Worm (Caenorhabditis elegans): Measurements from ENCODE around the gene srd-8.

Gene srd-8

ce11 chrIV:5645514-5646052 lies at the start of gene srd-8, which contains the start of gene B0547.2:
Gene srd-8, minus strand, starts transcription at chrIV:5645614.
Gene B0547.2, plus strand, starts transcription at chrIV:5646002.
- TF ChIP-seq R02D3.7 (tag; optimal IDR thresholded peaks at IDR 0.05), result no peak
- TF ChIP-seq nhr-48 (tag; optimal IDR thresholded peaks at IDR 0.05), result no peak
- no peak for TF ChIP-seq sdz-12 (GFP tag; optimal IDR thresholded peaks at IDR 0.05)
- no peak for TF ChIP-seq nhr-11 (tag; optimal IDR thresholded peaks at IDR 0.05)
- TF ChIP-seq hmg-1.1 (GFP tag; IDR thresholded peaks at IDR 0.05), result no peak
- TF ChIP-seq aly-2 (tag; optimal IDR thresholded peaks at IDR 0.05), result no peak
- no peak for TF ChIP-seq unc-62 (GFP tag; optimal IDR thresholded peaks at IDR 0.05 in 1 of 2)
- TF ChIP-seq unc-62 (tag; optimal IDR thresholded peaks at IDR 0.05), result no peak
- TF ChIP-seq dmd-9 (GFP tag; IDR thresholded peaks at IDR 0.05), result no peak
- TF ChIP-seq gei-8 (GFP tag; optimal IDR thresholded peaks at IDR 0.05), result no peak
- TF ChIP-seq cey-2 (tag; optimal IDR thresholded peaks at IDR 0.05; ENCODE audit: borderline replicate concordance, insufficient read depth), result no peak
- no peak for TF ChIP-seq Y75B8A.6 (GFP tag; IDR thresholded peaks at IDR 0.05)
- TF ChIP-seq dmd-8 (GFP tag; IDR thresholded peaks at IDR 0.05), result no peak
- TF ChIP-seq duxl-1 (tag; optimal IDR thresholded peaks at IDR 0.05; ENCODE audit: poor library complexity), result no peak
- no peak for TF ChIP-seq lin-29 (GFP tag; IDR thresholded peaks at IDR 0.05)
- no peak for TF ChIP-seq ztf-11 (tag; optimal IDR thresholded peaks at IDR 0.05)
- no peak for TF ChIP-seq daf-16 (GFP tag; optimal IDR thresholded peaks at IDR 0.05)
- no peak for TF ChIP-seq daf-16 (tag; optimal IDR thresholded peaks at IDR 0.05)
- no peak for TF ChIP-seq mdl-1 (tag; optimal IDR thresholded peaks at IDR 0.05)
- TF ChIP-seq ctbp-1 (GFP tag; IDR thresholded peaks at IDR 0.05), result no peak
- TF ChIP-seq Y105C5A.15 (GFP tag; IDR thresholded peaks at IDR 0.05), result no peak
- TF ChIP-seq nhr-102 (tag; optimal IDR thresholded peaks at IDR 0.05), result no peak

DNA sequence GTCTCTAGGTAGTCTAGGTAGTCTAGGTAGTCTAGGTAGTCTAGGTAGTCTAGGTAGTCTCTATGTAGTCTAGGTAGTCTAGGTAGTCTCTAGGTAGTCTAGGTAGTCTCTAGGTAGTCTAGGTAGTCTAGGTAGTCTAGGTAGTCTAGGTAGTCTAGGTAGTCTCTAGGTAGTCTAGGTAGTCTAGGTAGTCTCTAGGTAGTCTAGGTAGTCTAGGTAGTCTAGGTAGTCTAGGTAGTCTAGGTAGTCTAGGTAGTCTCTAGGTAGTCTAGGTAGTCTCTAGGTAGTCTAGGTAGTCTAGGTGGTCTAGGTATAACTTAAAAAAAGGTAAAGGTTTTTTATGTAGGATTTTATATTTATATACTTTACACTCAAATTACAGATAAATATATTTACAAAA lies 45.8 kb upstream of the srd-8 start:
- TF ChIP-seq lim-7 (GFP tag; IDR thresholded peaks at IDR 0.05) (0 out of 2 replicates have a peak, but pooled peaks have one; percentile 53), tra-1 (GFP tag; IDR thresholded peaks at IDR 0.05) (0 out of 2 replicates have a peak, but pooled peaks have one; percentile 31), madf-5 (GFP tag; IDR thresholded peaks at IDR 0.05) (0 out of 4 replicates have a peak, but pooled peaks of 1 of the 2 experiments have one; percentile 5)

- no peak for TF ChIP-seq Y105C5A.15 (GFP tag; IDR thresholded peaks at IDR 0.05)
- TF ChIP-seq nhr-48 (tag; optimal IDR thresholded peaks at IDR 0.05), result no peak
- peak in 1 of 2 experiments; percentile 94 for TF ChIP-seq unc-62 (GFP tag; optimal IDR thresholded peaks at IDR 0.05 in 1 of 2)
- no peak for TF ChIP-seq unc-62 (tag; optimal IDR thresholded peaks at IDR 0.05)
- no peak for TF ChIP-seq pha-4 (GFP tag; IDR thresholded peaks at IDR 0.05)
- TF ChIP-seq pha-4 (tag; optimal IDR thresholded peaks at IDR 0.05), result no peak
- no peak for TF ChIP-seq nhr-6 (tag; optimal IDR thresholded peaks at IDR 0.05)
- no peak for TF ChIP-seq nhr-11 (tag; optimal IDR thresholded peaks at IDR 0.05)
- TF ChIP-seq lin-15B (tag; optimal IDR thresholded peaks at IDR 0.05), result no peak
Measured at ce11 chrIV:5690386-5691080, 45.1 kb upstream of the srd-8 start, which contains the start of gene C55C3.8. Gene C55C3.8, plus strand, starts transcription at chrIV:5691030.

DNA sequence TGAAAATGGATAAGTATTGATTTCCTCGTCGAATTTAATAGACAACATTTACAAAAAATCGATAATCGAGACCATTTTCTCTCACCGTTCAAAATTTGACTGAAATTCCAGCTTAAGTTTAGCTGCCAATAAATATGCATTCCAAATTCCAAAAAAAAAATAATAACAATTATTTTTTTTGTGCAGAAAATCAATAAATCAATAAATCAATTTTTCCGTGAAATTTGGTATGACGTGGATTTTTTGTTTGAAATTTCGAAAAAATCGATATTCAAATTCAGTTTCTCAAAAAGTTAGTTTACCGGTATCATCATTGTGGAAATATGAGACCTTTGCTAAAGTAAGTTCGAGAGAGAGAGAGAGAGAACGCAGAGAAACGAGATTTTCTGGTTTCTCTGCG lies 39.6 kb upstream of the srd-8 start, which contains the start of gene C55C3.3:
Gene C55C3.3, plus strand, starts transcription at position 274 of the 400 bp plus-strand sequence.
- TF ChIP-seq Y105C5A.15 (GFP tag; IDR thresholded peaks at IDR 0.05), result no peak
- TF ChIP-seq ceh-28 (tag; optimal IDR thresholded peaks at IDR 0.05), result peak; percentile 99

- TF ChIP-seq hlh-11 (tag; optimal IDR thresholded peaks at IDR 0.05) (no peak), T20F7.1 (GFP tag; optimal IDR thresholded peaks at IDR 0.05) (no peak), duxl-1 (tag; optimal IDR thresholded peaks at IDR 0.05; ENCODE audit: poor library complexity) (no peak), hlh-30 (tag; optimal IDR thresholded peaks at IDR 0.05; ENCODE audit: insufficient read depth) (no peak), pha-4 (GFP tag; IDR thresholded peaks at IDR 0.05) (no peak), pha-4 (tag; optimal IDR thresholded peaks at IDR 0.05) (no peak), dmd-6 (GFP tag; IDR thresholded peaks at IDR 0.05) (no peak), ztf-7 (tag; optimal IDR thresholded peaks at IDR 0.05) (no peak), lim-7 (GFP tag; IDR thresholded peaks at IDR 0.05) (no peak), R02D3.7 (tag; optimal IDR thresholded peaks at IDR 0.05) (no peak), egl-27 (tag; optimal IDR thresholded peaks at IDR 0.05) (no peak), nhr-10 (tag; optimal IDR thresholded peaks at IDR 0.05) (no peak), set-16 (GFP tag; IDR thresholded peaks at IDR 0.05) (no peak), aly-2 (tag; optimal IDR thresholded peaks at IDR 0.05) (no peak), tra-1 (GFP tag; IDR thresholded peaks at IDR 0.05) (no peak)
Measured at ce11 chrIV:5682547-5683234, 37.3 kb upstream of the srd-8 start, which contains the start of the genes C55C3.7 and C55C3.6. Gene C55C3.7, minus strand, starts transcription at chrIV:5682647. Gene C55C3.6, plus strand, starts transcription at chrIV:5683184.

All from whole organism, L4 larva.